Fruit fly (Drosophila melanogaster): Measurements from ENCODE around the gene CG32214.

dm6 chr3L:19516547-19516946 lies 49.4 kb downstream of the CG32214 start:
- TF ChIP-seq CTCF (optimal IDR thresholded peaks at IDR 0.05): peak; percentile 90 to 96
- TF ChIP-seq CG8478 (optimal IDR thresholded peaks at IDR 0.05): no peak
